Worm (Caenorhabditis elegans) whole organism, L3 larva: ENCODE measurements around the gene T28A8.5.

Experiments
- R02D3.7 ChIP-seq: fragments of 150-350 bp; optimal IDR thresholded peaks from 2 replicates; lab custom pipeline; 2014; ENCODE audit warnings: missing biosample characterization, missing genetic modification characterization
- ZK546.5 ChIP-seq: sonication (generic microtip); optimal IDR thresholded peaks from 2 replicates; lab custom pipeline; 2017; ENCODE audit warnings: missing biosample characterization, missing genetic modification characterization
- aly-2 ChIP-seq: fragments of 150-350 bp; optimal IDR thresholded peaks from 2 replicates; lab custom pipeline; 2014; ENCODE audit warnings: missing biosample characterization, missing genetic modification characterization
- ama-1 ChIP-seq: fragments of 150-350 bp; optimal IDR thresholded peaks from 2 replicates; lab custom pipeline; 2018
- ceh-16 ChIP-seq: sonication (generic microtip); optimal IDR thresholded peaks from 2 replicates; lab custom pipeline; 2017; ENCODE audit warnings: missing biosample characterization, missing genetic modification characterization
- ceh-28 ChIP-seq: fragments of 150-350 bp; optimal IDR thresholded peaks from 2 replicates; lab custom pipeline; 2014; ENCODE audit warnings: missing biosample characterization, missing genetic modification reagents, missing genetic modification characterization
- ceh-82 ChIP-seq: fragments of 150-350 bp; optimal IDR thresholded peaks from 2 replicates; lab custom pipeline; 2014; ENCODE audit warnings: missing biosample characterization, missing genetic modification characterization
- ceh-9 ChIP-seq: sonication (generic microtip); optimal IDR thresholded peaks from 2 replicates; lab custom pipeline; 2018; ENCODE audit warnings: missing biosample characterization, missing genetic modification characterization
- daf-12 ChIP-seq: fragments of 150-350 bp; optimal IDR thresholded peaks from 2 replicates; lab custom pipeline; 2014; ENCODE audit warnings: missing biosample characterization, missing genetic modification reagents, missing genetic modification characterization
- egl-5 ChIP-seq: fragments of 150-350 bp; optimal IDR thresholded peaks from 2 replicates; lab custom pipeline; 2017; ENCODE audit warnings: missing biosample characterization, missing genetic modification reagents, missing genetic modification characterization, inconsistent platforms
- elt-1 ChIP-seq: fragments of 150-350 bp; optimal IDR thresholded peaks from 2 replicates; lab custom pipeline; 2014; ENCODE audit warnings: missing biosample characterization, missing genetic modification characterization
- elt-2 ChIP-seq: sonication (generic microtip); optimal IDR thresholded peaks from 2 replicates; lab custom pipeline; 2016; ENCODE audit warnings: missing genetic modification reagents, mild to moderate bottlenecking, missing genetic modification characterization, missing compliant biosample characterization
- elt-3 ChIP-seq, 3 experiments: fragments of 150-350 bp in 1 of 3; sonication (generic microtip) in 2 of 3; optimal IDR thresholded peaks; 2 replicates in 2 of 3; 4 replicates in 1 of 3; lab custom pipeline; 2014 to 2017; ENCODE audit warnings: missing biosample characterization in 3 of 3, missing genetic modification characterization in 3 of 3
- eor-1 ChIP-seq, 2 experiments: fragments of 150-350 bp; optimal IDR thresholded peaks; 2 replicates each; lab custom pipeline; 2014 to 2018; ENCODE audit warnings: missing biosample characterization in 2 of 2, missing genetic modification characterization in 2 of 2
- fkh-10 ChIP-seq: sonication (generic microtip); optimal IDR thresholded peaks from 2 replicates; lab custom pipeline; 2017; ENCODE audit warnings: missing biosample characterization, missing genetic modification reagents, missing genetic modification characterization
- fkh-2 ChIP-seq: fragments of 150-350 bp; optimal IDR thresholded peaks from 2 replicates; lab custom pipeline; 2014; ENCODE audit warnings: missing biosample characterization, missing genetic modification reagents, missing genetic modification characterization
- fos-1 ChIP-seq: fragments of 150-350 bp; optimal IDR thresholded peaks from 2 replicates; lab custom pipeline; 2014; ENCODE audit warnings: missing biosample characterization, missing genetic modification characterization
- jun-1 ChIP-seq: fragments of 150-350 bp; optimal IDR thresholded peaks from 2 replicates; lab custom pipeline; 2014; ENCODE audit warnings: missing biosample characterization, missing genetic modification reagents, missing genetic modification characterization
- lin-15B ChIP-seq: fragments of 150-350 bp; optimal IDR thresholded peaks from 2 replicates; lab custom pipeline; 2014; ENCODE audit warnings: missing biosample characterization, missing genetic modification characterization
- lin-39 ChIP-seq: fragments of 150-350 bp; optimal IDR thresholded peaks from 2 replicates; lab custom pipeline; 2018; ENCODE audit warnings: missing biosample characterization, missing genetic modification reagents, missing genetic modification characterization
- lsy-12 ChIP-seq: sonication (generic microtip); optimal IDR thresholded peaks from 2 replicates; lab custom pipeline; 2016; ENCODE audit warnings: mild to moderate bottlenecking, missing genetic modification characterization, missing compliant biosample characterization
- mdl-1 ChIP-seq: fragments of 150-350 bp; optimal IDR thresholded peaks from 2 replicates; lab custom pipeline; 2014; ENCODE audit warnings: missing biosample characterization, missing genetic modification characterization
- nfya-1 ChIP-seq: sonication (generic microtip); optimal IDR thresholded peaks from 2 replicates; lab custom pipeline; 2017; ENCODE audit warnings: missing genetic modification characterization, mild to moderate bottlenecking, missing compliant biosample characterization, antibody characterized with exemption, moderate library complexity; ENCODE audit not compliant: insufficient read depth
- nhr-12 ChIP-seq: fragments of 150-350 bp; optimal IDR thresholded peaks from 2 replicates; lab custom pipeline; 2014; ENCODE audit warnings: missing biosample characterization, missing genetic modification characterization
- nhr-23 ChIP-seq: fragments of 150-350 bp; optimal IDR thresholded peaks from 2 replicates; lab custom pipeline; 2014; ENCODE audit warnings: missing biosample characterization, missing genetic modification reagents, missing genetic modification characterization
- nhr-237 ChIP-seq: fragments of 150-350 bp; optimal IDR thresholded peaks from 2 replicates; lab custom pipeline; 2014; ENCODE audit warnings: missing biosample characterization, missing genetic modification characterization
- nhr-25 ChIP-seq: sonication (generic microtip); optimal IDR thresholded peaks from 2 replicates; lab custom pipeline; 2017; ENCODE audit warnings: missing biosample characterization, missing genetic modification characterization
- nhr-43 ChIP-seq: sonication (generic microtip); optimal IDR thresholded peaks from 2 replicates; lab custom pipeline; 2016; ENCODE audit warnings: mild to moderate bottlenecking, missing genetic modification characterization, missing compliant biosample characterization; ENCODE audit not compliant: poor library complexity, severe bottlenecking
- nhr-67 ChIP-seq: fragments of 150-350 bp; optimal IDR thresholded peaks from 2 replicates; lab custom pipeline; 2014; ENCODE audit warnings: missing biosample characterization, missing genetic modification characterization
- nhr-77 ChIP-seq: fragments of 150-350 bp; optimal IDR thresholded peaks from 2 replicates; lab custom pipeline; 2014; ENCODE audit warnings: missing biosample characterization, missing genetic modification characterization
- pha-4 ChIP-seq: fragments of 150-350 bp; optimal IDR thresholded peaks from 2 replicates; lab custom pipeline; 2014; ENCODE audit warnings: missing biosample characterization, missing genetic modification reagents, missing genetic modification characterization
- pqm-1 ChIP-seq: fragments of 150-350 bp; optimal IDR thresholded peaks from 2 replicates; lab custom pipeline; 2017; ENCODE audit warnings: missing biosample characterization, missing genetic modification characterization, inconsistent platforms
- skn-1 ChIP-seq: fragments of 150-350 bp; optimal IDR thresholded peaks from 2 replicates; lab custom pipeline; 2014; ENCODE audit warnings: missing biosample characterization, missing genetic modification characterization
- tbx-2 ChIP-seq: sonication (generic microtip); optimal IDR thresholded peaks from 2 replicates; lab custom pipeline; 2016; ENCODE audit warnings: mild to moderate bottlenecking, missing genetic modification characterization, missing compliant biosample characterization
- unc-39 ChIP-seq: sonication (generic microtip); optimal IDR thresholded peaks from 4 replicates; lab custom pipeline; 2017; ENCODE audit warnings: missing biosample characterization, missing genetic modification characterization
- zag-1 ChIP-seq: fragments of 150-350 bp; optimal IDR thresholded peaks from 2 replicates; lab custom pipeline; 2014; ENCODE audit warnings: missing biosample characterization, missing genetic modification characterization
- ztf-11 ChIP-seq: fragments of 150-350 bp; optimal IDR thresholded peaks from 2 replicates; lab custom pipeline; 2014; ENCODE audit warnings: missing biosample characterization, missing genetic modification characterization
- ztf-4 ChIP-seq: fragments of 150-350 bp; optimal IDR thresholded peaks from 2 replicates; lab custom pipeline; 2014; ENCODE audit warnings: missing biosample characterization, missing genetic modification characterization

T28A8.5 gene

DNA sequence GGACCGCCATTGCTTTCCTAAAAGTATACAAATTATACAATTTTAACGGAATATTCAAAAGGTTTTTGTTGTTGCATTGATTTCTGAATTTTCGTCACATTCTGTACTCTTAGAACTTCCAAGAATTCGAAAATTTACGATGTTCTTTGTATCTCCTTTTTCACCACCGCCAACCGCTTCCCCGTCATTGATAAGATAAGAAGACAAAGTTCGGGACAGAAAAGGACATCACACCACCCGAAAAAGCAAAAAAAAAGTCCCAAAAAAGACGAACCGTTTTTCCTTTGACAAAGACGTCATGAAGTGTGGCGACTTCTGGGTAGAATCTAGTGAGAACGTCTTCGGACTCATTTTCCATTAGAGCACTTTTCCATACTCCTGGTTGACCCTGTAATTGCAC, 41.0 kb downstream of the T28A8.5 start:
- TF ChIP-seq ama-1 (lab: Kevin White, UChicago) (no peak), ztf-4 (no peak), mdl-1 (tag; lab: Kevin White, UChicago) (no peak), elt-2 (tag; lab: Kevin White, UChicago) (peak; percentile 81), skn-1 (tag; lab: Kevin White, UChicago) (no peak), nhr-43 (no peak), elt-3 (tag; optimal IDR thresholded peaks at IDR 0.05; lab: Kevin White, UChicago) (peak in 2 of 3 experiments; percentile 82 to 83), elt-1 (no peak), fos-1 (tag; lab: Kevin White, UChicago) (no peak), ceh-28 (tag; lab: Kevin White, UChicago) (no peak), lin-39 (tag; lab: Kevin White, UChicago) (no peak), nhr-12 (tag; lab: Kevin White, UChicago) (no peak), fkh-10 (GFP tag; lab: Kevin White, UChicago) (no peak), ZK546.5 (tag; lab: Kevin White, UChicago) (no peak), pqm-1 (peak; percentile 90), nfya-1 (peak; percentile 1), lsy-12 (tag; lab: Kevin White, UChicago) (no peak), lin-15B (tag; lab: Kevin White, UChicago) (no peak), fkh-2 (no peak)
- TF ChIP-seq, all 47 proteins: peak for 4

DNA sequence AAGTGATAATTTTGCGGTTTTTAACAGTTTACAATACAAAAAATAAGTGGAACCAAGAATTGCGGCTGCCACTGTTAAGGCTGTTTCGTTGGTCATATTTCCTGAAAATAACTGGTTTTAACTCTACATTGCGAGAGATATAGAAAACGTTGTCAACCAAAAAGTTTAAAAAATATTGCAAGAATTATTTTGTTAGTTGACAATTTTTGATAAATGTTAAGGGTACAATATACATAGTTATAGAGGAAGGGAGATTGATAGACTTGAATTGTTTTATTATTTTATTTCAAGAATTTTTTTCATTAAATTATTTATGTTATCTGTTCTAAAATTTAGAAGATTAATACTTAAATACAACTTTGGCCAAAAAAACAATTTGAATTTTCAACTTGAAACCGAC, 42.0 kb downstream of the T28A8.5 start, which contains the start of gene acs-5:
acs-5 (minus strand) TSS at position 101 of the 400 bp plus-strand sequence.
- TF ChIP-seq fkh-2 (no peak), nhr-43 (no peak), aly-2 (tag; lab: Kevin White, UChicago) (no peak), nhr-25 (tag; lab: Kevin White, UChicago) (no peak), nfya-1 (no peak), ceh-82 (tag; lab: Kevin White, UChicago) (no peak), nhr-67 (tag; lab: Kevin White, UChicago) (no peak), ztf-11 (tag; lab: Kevin White, UChicago) (no peak), nhr-77 (tag; lab: Kevin White, UChicago) (no peak), daf-12 (no peak), eor-1 (tag; optimal IDR thresholded peaks at IDR 0.05; lab: Kevin White, UChicago) (no peak)

- TF ChIP-seq elt-3 (tag; optimal IDR thresholded peaks at IDR 0.05; lab: Kevin White, UChicago) (peak; percentile 8 to 84 (median 46)), ceh-9 (tag; lab: Kevin White, UChicago) (no peak), lin-39 (tag; lab: Kevin White, UChicago) (no peak), nhr-237 (no peak), nfya-1 (peak; percentile 60), eor-1 (tag; optimal IDR thresholded peaks at IDR 0.05; lab: Kevin White, UChicago) (no peak), ama-1 (lab: Kevin White, UChicago) (no peak), jun-1 (tag; lab: Kevin White, UChicago) (peak; percentile 19), nhr-25 (tag; lab: Kevin White, UChicago) (peak; percentile 44), zag-1 (tag; lab: Kevin White, UChicago) (no peak), pqm-1 (peak; percentile 91), ztf-11 (tag; lab: Kevin White, UChicago) (no peak), elt-2 (tag; lab: Kevin White, UChicago) (peak; percentile 93), nhr-23 (no peak), pha-4 (tag; lab: Kevin White, UChicago) (peak; percentile 31), ceh-16 (tag; lab: Kevin White, UChicago) (no peak), nhr-43 (peak; percentile 26), unc-39 (tag; lab: Kevin White, UChicago) (no peak), tbx-2 (tag; lab: Kevin White, UChicago) (no peak), skn-1 (tag; lab: Kevin White, UChicago) (no peak), ceh-28 (tag; lab: Kevin White, UChicago) (no peak), R02D3.7 (tag; lab: Kevin White, UChicago) (no peak)
These were observed 43.2 kb downstream of the T28A8.5 start for ce11 chrIII:13544593-13544992.

ce11 chrIII:13546537-13546936, 45.1 kb downstream of the T28A8.5 start, which contains the start of gene Y76A2B.4:
Gene Y76A2B.4, minus strand, starts transcription at chrIII:13546777.
- TF ChIP-seq ama-1 (lab: Kevin White, UChicago) = peak; percentile 78
- peak; percentile 42 for TF ChIP-seq nhr-25 (tag; lab: Kevin White, UChicago)
- TF ChIP-seq nhr-43 = peak; percentile 19
- TF ChIP-seq jun-1 (tag; lab: Kevin White, UChicago) = no peak
- no peak for TF ChIP-seq egl-5 (tag; lab: Kevin White, UChicago)
- no peak for TF ChIP-seq tbx-2 (tag; lab: Kevin White, UChicago)
- TF ChIP-seq, all 47 proteins: peak for 3
